Worm (Caenorhabditis elegans): ENCODE results near the gene bgal-2.

DNA sequence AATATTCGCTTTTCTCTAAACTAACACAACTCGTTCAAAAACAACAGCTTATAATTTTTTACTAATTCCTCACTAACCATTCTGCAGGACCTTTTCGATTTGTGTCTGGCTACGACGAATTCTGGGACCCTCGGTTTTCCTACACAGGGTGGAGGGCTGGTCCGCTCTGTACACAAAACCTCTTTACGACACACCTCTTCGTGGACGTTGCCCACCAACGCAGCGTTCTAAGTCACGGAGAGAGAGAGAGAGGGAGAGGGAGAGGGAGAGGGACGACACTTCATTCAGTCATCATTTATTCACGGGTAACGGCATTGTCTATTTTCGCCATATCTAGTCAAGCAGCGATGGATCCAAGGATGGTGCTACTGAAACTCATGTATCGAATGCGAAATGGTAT is 22.3 kb downstream of the bgal-2 start, which contains the start of gene atg-2:
- no peak for TF ChIP-seq W03F9.2 (tag; optimal IDR thresholded peaks at IDR 0.05)
- TF ChIP-seq him-1 (tag; optimal IDR thresholded peaks at IDR 0.05) = no peak
